Worm (Caenorhabditis elegans) whole organism, L3 larva: Measurements from ENCODE around the gene T05B4.9.

Source experiments
- aly-2 ChIP-seq: fragments of 150-350 bp; optimal IDR thresholded peaks from 2 replicates; lab custom pipeline; 2014; ENCODE audit warnings: missing biosample characterization, missing genetic modification characterization
- ceh-9 ChIP-seq: sonication (generic microtip); optimal IDR thresholded peaks from 2 replicates; lab custom pipeline; 2018; ENCODE audit warnings: missing biosample characterization, missing genetic modification characterization
- eor-1 ChIP-seq, 2 experiments: fragments of 150-350 bp; optimal IDR thresholded peaks; 2 replicates each; lab custom pipeline; 2014 to 2018; ENCODE audit warnings: missing biosample characterization in 2 of 2, missing genetic modification characterization in 2 of 2
- fkh-2 ChIP-seq: fragments of 150-350 bp; optimal IDR thresholded peaks from 2 replicates; lab custom pipeline; 2014; ENCODE audit warnings: missing biosample characterization, missing genetic modification reagents, missing genetic modification characterization
- nhr-12 ChIP-seq: fragments of 150-350 bp; optimal IDR thresholded peaks from 2 replicates; lab custom pipeline; 2014; ENCODE audit warnings: missing biosample characterization, missing genetic modification characterization
- nhr-237 ChIP-seq: fragments of 150-350 bp; optimal IDR thresholded peaks from 2 replicates; lab custom pipeline; 2014; ENCODE audit warnings: missing biosample characterization, missing genetic modification characterization
- nhr-77 ChIP-seq: fragments of 150-350 bp; optimal IDR thresholded peaks from 2 replicates; lab custom pipeline; 2014; ENCODE audit warnings: missing biosample characterization, missing genetic modification characterization
- sea-2 ChIP-seq: fragments of 150-350 bp; sonication (generic microtip); optimal IDR thresholded peaks from 4 replicates; lab custom pipeline; 2014; ENCODE audit warnings: missing biosample characterization, missing genetic modification reagents, missing genetic modification characterization
- unc-62 ChIP-seq: fragments of 150-350 bp; sonication (generic microtip); optimal IDR thresholded peaks from 4 replicates; lab custom pipeline; 2014; ENCODE audit warnings: missing biosample characterization, missing genetic modification reagents, missing genetic modification characterization
- ztf-11 ChIP-seq: fragments of 150-350 bp; optimal IDR thresholded peaks from 2 replicates; lab custom pipeline; 2014; ENCODE audit warnings: missing biosample characterization, missing genetic modification characterization

ce11 chrV:4081283-4081682 lies 36.9 kb downstream of the T05B4.9 start, which contains the start of gene srh-211:
- TF ChIP-seq sea-2 (GFP tag; lab: Kevin White, UChicago) (no peak), ztf-11 (tag; lab: Kevin White, UChicago) (no peak), unc-62 (GFP tag; lab: Kevin White, UChicago) (no peak), eor-1 (tag; optimal IDR thresholded peaks at IDR 0.05; lab: Kevin White, UChicago) (no peak), nhr-77 (tag; lab: Kevin White, UChicago) (no peak), nhr-12 (no peak), ceh-9 (tag; lab: Kevin White, UChicago) (no peak), fkh-2 (no peak), nhr-237 (tag; lab: Kevin White, UChicago) (no peak), aly-2 (tag; lab: Kevin White, UChicago) (no peak)
